Worm (Caenorhabditis elegans) whole organism, young adult: Measurements from ENCODE around the gene Y75B8A.28.

Experiments used
- F37B4.10 ChIP-seq: fragments of 200-800 bp; sonication (Bioruptor generic); IDR thresholded peaks from 2 replicates; pipeline ENCODE4 v1.3.6; 2022; ENCODE audit warnings: missing genetic modification characterization, missing compliant biosample characterization
- F39B2.1 ChIP-seq: fragments of 200-800 bp; sonication (Bioruptor generic); IDR thresholded peaks from 2 replicates; pipeline ENCODE4 v1.3.6; 2022; ENCODE audit warnings: missing genetic modification reagents, missing genetic modification characterization, missing compliant biosample characterization
- K11D2.4 ChIP-seq: fragments of 200-800 bp; sonication (Bioruptor generic); IDR thresholded peaks from 2 replicates; pipeline ENCODE4 v1.3.6; 2022; ENCODE audit warnings: missing genetic modification reagents, missing genetic modification characterization, missing compliant biosample characterization
- atf-7 ChIP-seq: sonication (generic microtip); optimal IDR thresholded peaks from 2 replicates; lab custom pipeline; 2017; ENCODE audit warnings: mild to moderate bottlenecking, missing genetic modification characterization, missing compliant biosample characterization
- attf-3 ChIP-seq: fragments of 200-800 bp; sonication (Bioruptor generic); conservative IDR thresholded peaks from 2 replicates; pipeline ENCODE4 v1.3.6; 2022; ENCODE audit warnings: missing genetic modification reagents, missing genetic modification characterization, missing compliant biosample characterization
- attf-5 ChIP-seq: fragments of 200-800 bp; sonication (Bioruptor generic); optimal IDR thresholded peaks from 2 replicates; lab custom pipeline; 2018; ENCODE audit warnings: mild to moderate bottlenecking, missing genetic modification characterization, missing compliant biosample characterization
- bed-1 ChIP-seq: fragments of 200-800 bp; sonication (Bioruptor generic); IDR thresholded peaks from 2 replicates; pipeline ENCODE4 v1.3.6; 2022; ENCODE audit warnings: missing genetic modification reagents, missing genetic modification characterization, missing compliant biosample characterization
- cebp-1 ChIP-seq, 2 experiments: fragments of 200-800 bp in 1 of 2; sonication (Bioruptor generic) in 1 of 2; sonication (generic microtip) in 1 of 2; IDR thresholded peaks in 1 of 2; optimal IDR thresholded peaks in 1 of 2; 2 replicates each; pipeline versions ENCODE4 v1.3.6 to Lab custom; 2017 to 2022; ENCODE audit warnings: missing compliant biosample characterization in 2 of 2, missing genetic modification characterization in 2 of 2, mild to moderate bottlenecking in 1 of 2, missing genetic modification reagents in 1 of 2, moderate library complexity in 1 of 2
- ceh-58 ChIP-seq: fragments of 200-800 bp; sonication (Bioruptor generic); IDR thresholded peaks from 2 replicates; pipeline ENCODE4 v1.3.6; 2022; ENCODE audit warnings: missing genetic modification characterization, missing compliant biosample characterization
- ceh-79 ChIP-seq: sonication (generic microtip); optimal IDR thresholded peaks from 2 replicates; lab custom pipeline; 2017; ENCODE audit warnings: mild to moderate bottlenecking, missing genetic modification characterization, missing compliant biosample characterization
- ceh-91 ChIP-seq: fragments of 200-800 bp; sonication (Bioruptor generic); IDR thresholded peaks from 2 replicates; pipeline ENCODE4 v1.3.6; 2022; ENCODE audit warnings: missing genetic modification reagents, missing genetic modification characterization, missing compliant biosample characterization
- die-1 ChIP-seq: sonication (generic microtip); optimal IDR thresholded peaks from 2 replicates; lab custom pipeline; 2016; ENCODE audit warnings: missing genotype, mild to moderate bottlenecking, missing genetic modification characterization, missing compliant biosample characterization
- dox-1 ChIP-seq: fragments of 200-800 bp; sonication (Bioruptor generic); IDR thresholded peaks from 2 replicates; pipeline ENCODE4 v1.3.6; 2022; ENCODE audit warnings: missing genetic modification reagents, missing genetic modification characterization, missing compliant biosample characterization
- egrh-3 ChIP-seq: fragments of 200-800 bp; sonication (Bioruptor generic); IDR thresholded peaks from 2 replicates; pipeline ENCODE4 v1.3.6; 2022; ENCODE audit warnings: missing genetic modification reagents, missing genetic modification characterization, missing compliant biosample characterization
- ets-4 ChIP-seq: fragments of 200-800 bp; sonication (Bioruptor generic); optimal IDR thresholded peaks from 2 replicates; lab custom pipeline; 2018; ENCODE audit warnings: mild to moderate bottlenecking, missing genetic modification characterization, missing compliant biosample characterization
- him-1 ChIP-seq: sonication (generic microtip); optimal IDR thresholded peaks from 2 replicates; lab custom pipeline; 2016; ENCODE audit warnings: missing genotype, missing genetic modification reagents, missing genetic modification characterization, missing compliant biosample characterization
- hsf-1 ChIP-seq: fragments of 200-800 bp; sonication (Bioruptor generic); IDR thresholded peaks from 2 replicates; pipeline ENCODE4 v1.3.6; 2022; ENCODE audit warnings: missing genetic modification reagents, missing genetic modification characterization, missing compliant biosample characterization
- let-607 ChIP-seq, 2 experiments: fragments of 200-800 bp in 1 of 2; sonication (Bioruptor generic) in 1 of 2; sonication (generic microtip) in 1 of 2; optimal IDR thresholded peaks; 2 replicates each; lab custom pipeline; 2016 to 2018; ENCODE audit warnings: mild to moderate bottlenecking in 2 of 2, missing compliant biosample characterization in 2 of 2, missing genetic modification characterization in 2 of 2, moderate library complexity in 2 of 2, missing genotype in 1 of 2
- lin-26 ChIP-seq: fragments of 200-800 bp; sonication (Bioruptor generic); IDR thresholded peaks from 2 replicates; pipeline ENCODE4 v1.3.6; 2022; ENCODE audit warnings: missing genetic modification reagents, missing genetic modification characterization, missing compliant biosample characterization
- lir-1 ChIP-seq: fragments of 200-800 bp; sonication (Bioruptor generic); conservative IDR thresholded peaks from 2 replicates; pipeline ENCODE4 v1.3.6; 2022; ENCODE audit warnings: missing genetic modification reagents, missing genetic modification characterization, missing compliant biosample characterization
- lsl-1 ChIP-seq: fragments of 200-800 bp; sonication (Bioruptor generic); optimal IDR thresholded peaks from 2 replicates; lab custom pipeline; 2018; ENCODE audit warnings: mild to moderate bottlenecking, missing genetic modification characterization, moderate library complexity, missing compliant biosample characterization
- madf-6 ChIP-seq: fragments of 200-800 bp; sonication (Bioruptor generic); IDR thresholded peaks from 2 replicates; pipeline ENCODE4 v1.3.6; 2022; ENCODE audit warnings: missing genetic modification reagents, missing genetic modification characterization, missing compliant biosample characterization
- madf-8 ChIP-seq: fragments of 200-800 bp; sonication (Bioruptor generic); conservative IDR thresholded peaks from 2 replicates; pipeline ENCODE4 v1.3.6; 2022; ENCODE audit warnings: missing genetic modification reagents, missing genetic modification characterization, missing compliant biosample characterization
- mel-28 ChIP-seq: sonication (generic microtip); optimal IDR thresholded peaks from 2 replicates; lab custom pipeline; 2016; ENCODE audit warnings: borderline replicate concordance, mild to moderate bottlenecking, missing genetic modification characterization, missing compliant biosample characterization
- mes-4 ChIP-seq: sonication (generic microtip); optimal IDR thresholded peaks from 2 replicates; lab custom pipeline; 2016; ENCODE audit warnings: missing genotype, missing genetic modification characterization, missing compliant biosample characterization
- nfya-1 ChIP-seq: sonication (generic microtip); optimal IDR thresholded peaks from 2 replicates; lab custom pipeline; 2017; ENCODE audit warnings: antibody characterized with exemption, missing compliant biosample characterization, missing genetic modification characterization, borderline replicate concordance; ENCODE audit not compliant: insufficient read depth
- nfya-2 ChIP-seq: fragments of 200-800 bp; sonication (Bioruptor generic); IDR thresholded peaks from 2 replicates; pipeline ENCODE4 v1.3.6; 2022; ENCODE audit warnings: missing genetic modification reagents, missing genetic modification characterization, missing compliant biosample characterization
- nhr-80 ChIP-seq: sonication (generic microtip); optimal IDR thresholded peaks from 2 replicates; lab custom pipeline; 2016; ENCODE audit warnings: missing genetic modification characterization, missing compliant biosample characterization
- repo-1 ChIP-seq: sonication (generic microtip); optimal IDR thresholded peaks from 2 replicates; lab custom pipeline; 2017; ENCODE audit warnings: mild to moderate bottlenecking, missing genetic modification characterization, missing compliant biosample characterization
- sea-2 ChIP-seq: fragments of 200-800 bp; sonication (Bioruptor generic); IDR thresholded peaks from 2 replicates; pipeline ENCODE4 v1.3.6; 2022; ENCODE audit warnings: missing genetic modification characterization, missing compliant biosample characterization
- snpc-1.3 ChIP-seq: sonication (generic microtip); optimal IDR thresholded peaks from 2 replicates; lab custom pipeline; 2017; ENCODE audit warnings: missing genetic modification characterization, mild to moderate bottlenecking, missing compliant biosample characterization, antibody characterized with exemption, moderate library complexity, missing genotype, missing genetic modification reagents; ENCODE audit not compliant: insufficient read depth
- tbp1 ChIP-seq: fragments of 200-800 bp; sonication (Bioruptor generic); optimal IDR thresholded peaks from 2 replicates; lab custom pipeline; 2018; ENCODE audit warnings: mild to moderate bottlenecking, missing genetic modification characterization, missing compliant biosample characterization
- unc-62 ChIP-seq: fragments of 150-350 bp; optimal IDR thresholded peaks from 2 replicates; lab custom pipeline; 2014; ENCODE audit warnings: missing biosample characterization, missing genetic modification reagents, missing genetic modification characterization
- xnd-1 ChIP-seq: sonication (generic microtip); optimal IDR thresholded peaks from 2 replicates; lab custom pipeline; 2016; ENCODE audit warnings: missing genotype, missing genetic modification reagents, missing genetic modification characterization, missing compliant biosample characterization
- ztf-18 ChIP-seq: sonication (generic microtip); optimal IDR thresholded peaks from 2 replicates; lab custom pipeline; 2016; ENCODE audit warnings: missing genotype, mild to moderate bottlenecking, missing genetic modification characterization, missing compliant biosample characterization
- ztf-22 ChIP-seq: fragments of 200-800 bp; sonication (Bioruptor generic); optimal IDR thresholded peaks from 2 replicates; lab custom pipeline; 2018; ENCODE audit warnings: mild to moderate bottlenecking, missing genetic modification characterization, moderate library complexity, missing compliant biosample characterization
- ztf-26 ChIP-seq: sonication (generic microtip); optimal IDR thresholded peaks from 2 replicates; lab custom pipeline; 2017; ENCODE audit warnings: missing genetic modification characterization, missing compliant biosample characterization

Gene Y75B8A.28

ce11 chrIII:12307475-12307874 lies 11.4 kb upstream of the Y75B8A.28 start, which contains the start of gene pqn-92:
Gene pqn-92, plus strand, starts transcription at chrIII:12307781.
- TF ChIP-seq K11D2.4 (GFP tag; lab: Robert Waterston, UW) = no peak
- peak; percentile 70 for TF ChIP-seq nhr-80 (tag; lab: Kevin White, UChicago)
- TF ChIP-seq, all 124 proteins: peak for 1

- TF ChIP-seq hsf-1 = no peak
- TF ChIP-seq die-1 (tag; lab: Kevin White, UChicago) = no peak
- TF ChIP-seq ztf-22 (GFP tag; lab: Kevin White, UChicago) = no peak
- TF ChIP-seq cebp-1 (GFP tag; IDR thresholded peaks at IDR 0.05; lab: Robert Waterston, UW) = no peak
- TF ChIP-seq cebp-1 (tag; optimal IDR thresholded peaks at IDR 0.05; lab: Kevin White, UChicago) = peak; percentile 81
Measured at ce11 chrIII:12312886-12313285, 6.0 kb upstream of the Y75B8A.28 start, which contains the start of gene Y75B8A.39. Gene Y75B8A.39, plus strand, starts transcription at chrIII:12313186.

- TF ChIP-seq ceh-79 (tag; lab: Kevin White, UChicago) (no peak), nhr-80 (tag; lab: Kevin White, UChicago) (no peak)
Measured at ce11 chrIII:12315179-12315578, 3.7 kb upstream of the Y75B8A.28 start, which contains the start of gene Y75B8A.37. Gene Y75B8A.37, plus strand, starts transcription at chrIII:12315479.

ce11 chrIII:12316552-12316951 lies 2.3 kb upstream of the Y75B8A.28 start:
- TF ChIP-seq xnd-1 (peak; percentile 60), madf-6 (GFP tag; lab: Robert Waterston, UW) (peak; percentile 69), ztf-18 (tag; lab: Kevin White, UChicago) (peak; percentile 85), ceh-91 (0 out of 2 replicates have a peak, but pooled peaks have one; percentile 14), dox-1 (GFP tag; lab: Robert Waterston, UW) (0 out of 2 replicates have a peak, but pooled peaks have one; percentile 17), madf-8 (GFP tag; lab: Robert Waterston, UW) (peak; percentile 66)
- TF ChIP-seq, all 124 proteins: peak for 6; not testable (repeated sequence) for 118

ce11 chrIII:12317492-12317891 lies 1.4 kb upstream of the Y75B8A.28 start:
- TF ChIP-seq F37B4.10 (GFP tag; lab: Robert Waterston, UW) (no peak), dox-1 (GFP tag; lab: Robert Waterston, UW) (peak; percentile 47), nhr-80 (tag; lab: Kevin White, UChicago) (peak; percentile 77), bed-1 (no peak), ztf-26 (tag; lab: Kevin White, UChicago) (no peak), attf-3 (GFP tag; lab: Robert Waterston, UW) (no peak), unc-62 (peak; percentile 75), lsl-1 (GFP tag; lab: Kevin White, UChicago) (no peak), lir-1 (GFP tag; lab: Robert Waterston, UW) (no peak), cebp-1 (GFP tag; IDR thresholded peaks at IDR 0.05; lab: Robert Waterston, UW) (peak; percentile 72), cebp-1 (tag; optimal IDR thresholded peaks at IDR 0.05; lab: Kevin White, UChicago) (peak; percentile 71), egrh-3 (no peak)

- peak; percentile 78 to 86 for TF ChIP-seq let-607 (tag; optimal IDR thresholded peaks at IDR 0.05; lab: Kevin White, UChicago)
- no peak for TF ChIP-seq mes-4 (tag; lab: Kevin White, UChicago)
- TF ChIP-seq nfya-1 (tag; lab: Kevin White, UChicago) = no peak
- no peak for TF ChIP-seq him-1 (tag; lab: Kevin White, UChicago)
- TF ChIP-seq repo-1 (tag; lab: Kevin White, UChicago) = no peak
- no peak for TF ChIP-seq bed-1
- TF ChIP-seq atf-7 (tag; lab: Kevin White, UChicago) = peak; percentile 64
- TF ChIP-seq die-1 (tag; lab: Kevin White, UChicago) = no peak
- no peak for TF ChIP-seq xnd-1
- TF ChIP-seq lin-26 = no peak
- peak; percentile 19 for TF ChIP-seq attf-5 (GFP tag; lab: Kevin White, UChicago)
- TF ChIP-seq mel-28 (tag; lab: Kevin White, UChicago) = no peak
- TF ChIP-seq ets-4 (GFP tag; lab: Kevin White, UChicago) = peak; percentile 41
- TF ChIP-seq hsf-1 = no peak
- TF ChIP-seq dox-1 (GFP tag; lab: Robert Waterston, UW) = peak; percentile 50; the same call in 1 of the 2 replicates
- no peak for TF ChIP-seq F39B2.1 (GFP tag; lab: Robert Waterston, UW)
- TF ChIP-seq tbp1 (GFP tag; lab: Kevin White, UChicago) = peak; percentile 36
- no peak for TF ChIP-seq cebp-1 (GFP tag; IDR thresholded peaks at IDR 0.05; lab: Robert Waterston, UW)
- peak; percentile 49 for TF ChIP-seq cebp-1 (tag; optimal IDR thresholded peaks at IDR 0.05; lab: Kevin White, UChicago)
- TF ChIP-seq nfya-2 (GFP tag; lab: Robert Waterston, UW) = no peak
- TF ChIP-seq ceh-58 (GFP tag; lab: Robert Waterston, UW) = no peak
- TF ChIP-seq snpc-1.3 (tag; lab: Kevin White, UChicago) = no peak
- TF ChIP-seq sea-2 (GFP tag; lab: Robert Waterston, UW) = no peak
Measured at ce11 chrIII:12325284-12325683, 6.4 kb downstream of the Y75B8A.28 start.
